Fruit fly (Drosophila melanogaster): ENCODE data around the gene CG42780.

Gene CG42780

DNA sequence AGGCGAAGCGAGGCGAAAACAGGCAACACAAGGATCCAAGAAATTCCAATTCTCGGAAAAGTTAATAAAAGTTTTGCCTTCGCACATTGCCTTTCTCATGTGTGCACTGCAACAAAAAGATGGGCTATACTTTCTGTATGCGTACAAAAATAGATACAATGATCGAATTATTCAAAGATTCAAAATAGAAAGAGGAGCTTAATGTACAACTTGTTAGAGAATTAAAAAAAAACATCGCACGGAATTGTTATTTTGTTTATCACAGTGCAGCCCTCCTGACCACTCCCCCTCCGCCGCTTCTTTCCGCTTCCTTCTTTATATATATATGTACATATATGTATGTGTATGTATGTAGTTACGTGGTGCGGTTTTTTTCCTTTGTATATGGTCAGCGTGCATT, 29.7 kb downstream of the CG42780 start (continued):
- TF ChIP-seq oc (tag; optimal IDR thresholded peaks at IDR 0.05) (no peak), CG16779 (GFP tag; IDR thresholded peaks at IDR 0.05) (no peak), ERR (GFP tag; optimal IDR thresholded peaks at IDR 0.05) (no peak), CG17612 (GFP tag; IDR thresholded peaks at IDR 0.05) (no peak), Dll (GFP tag; IDR thresholded peaks at IDR 0.05; ENCODE audit: partially characterized antibody) (no peak), org-1 (GFP tag; optimal IDR thresholded peaks at IDR 0.05) (no peak), dati (GFP tag; IDR thresholded peaks at IDR 0.05) (no peak), CG13894 (tag; optimal IDR thresholded peaks at IDR 0.05) (no peak), crol (GFP tag; IDR thresholded peaks at IDR 0.05) (no peak), CG1647 (GFP tag; optimal IDR thresholded peaks at IDR 0.05) (no peak), NC2α (GFP tag; optimal IDR thresholded peaks at IDR 0.05) (no peak), ara (GFP tag; IDR thresholded peaks at IDR 0.05) (peak; percentile 50; the same call in 1 of the 2 replicates), ash1 (GFP tag; optimal IDR thresholded peaks at IDR 0.05) (no peak), caup (GFP tag; optimal IDR thresholded peaks at IDR 0.05; ENCODE audit: severe bottlenecking) (no peak), CG10654 (GFP tag; optimal IDR thresholded peaks at IDR 0.05) (no peak), Hr78 (GFP tag; optimal IDR thresholded peaks at IDR 0.05) (no peak), Spps (tag; optimal IDR thresholded peaks at IDR 0.05) (peak; percentile 29), CG14965 (GFP tag; optimal IDR thresholded peaks at IDR 0.05; ENCODE audit: borderline replicate concordance) (no peak), CG33557 (GFP tag; optimal IDR thresholded peaks at IDR 0.05) (peak; percentile 45), so (GFP tag; IDR thresholded peaks at IDR 0.05) (no peak), Nf-YA (GFP tag; IDR thresholded peaks at IDR 0.05) (no peak), Meics (GFP tag; optimal IDR thresholded peaks at IDR 0.05) (no peak), CG4730 (GFP tag; IDR thresholded peaks at IDR 0.05) (no peak), CG17568 (GFP tag; optimal IDR thresholded peaks at IDR 0.05) (no peak), CG15479 (GFP tag; optimal IDR thresholded peaks at IDR 0.05) (no peak), Poxn (GFP tag; IDR thresholded peaks at IDR 0.05) (no peak), ken (GFP tag; IDR thresholded peaks at IDR 0.05) (peak; percentile 65), gfzf (GFP tag; optimal IDR thresholded peaks at IDR 0.05) (no peak), Ets65A (GFP tag) (peak; percentile 42), dmrt11E (tag; optimal IDR thresholded peaks at IDR 0.05) (peak; percentile 62), CG1602 (GFP tag; optimal IDR thresholded peaks at IDR 0.05) (no peak), Mes4 (GFP tag; optimal IDR thresholded peaks at IDR 0.05) (no peak), Abd-B (GFP tag; optimal IDR thresholded peaks at IDR 0.05) (no peak), CG2120 (GFP tag; optimal IDR thresholded peaks at IDR 0.05) (no peak), vfl (GFP tag; optimal IDR thresholded peaks at IDR 0.05) (no peak), CG13123 (GFP tag; optimal IDR thresholded peaks at IDR 0.05) (no peak), Dbx (GFP tag; IDR thresholded peaks at IDR 0.05) (no peak), sob (GFP tag; IDR thresholded peaks at IDR 0.05) (no peak), Nf-YC (tag; optimal IDR thresholded peaks at IDR 0.05) (no peak), CG34422 (GFP tag; IDR thresholded peaks at IDR 0.05) (peak; percentile 31; the same call in 1 of the 3 replicates), fd3F (GFP tag; optimal IDR thresholded peaks at IDR 0.05) (no peak), z (GFP tag; IDR thresholded peaks at IDR 0.05) (no peak), tx (GFP tag; optimal IDR thresholded peaks at IDR 0.05) (no peak), CG12769 (tag; optimal IDR thresholded peaks at IDR 0.05) (no peak), Eip74EF (GFP tag; optimal IDR thresholded peaks at IDR 0.05) (peak in 1 of 2 experiments; percentile 9), CG2202 (tag; optimal IDR thresholded peaks at IDR 0.05) (no peak), CG4404 (GFP tag; IDR thresholded peaks at IDR 0.05) (peak; percentile 29; the same call in 1 of the 2 replicates), Drgx (GFP tag; IDR thresholded peaks at IDR 0.05) (peak; percentile 84), CG16815 (GFP tag; optimal IDR thresholded peaks at IDR 0.05) (peak; percentile 20), CG12104 (GFP tag; optimal IDR thresholded peaks at IDR 0.05) (no peak), NC2β (GFP tag; optimal IDR thresholded peaks at IDR 0.05) (no peak), CG13624 (GFP tag; optimal IDR thresholded peaks at IDR 0.05) (no peak)
